Worm (Caenorhabditis elegans): ENCODE data around the gene dhs-13.

dhs-13 gene

ce11 chrV:1771727-1772126 is at the start of gene dhs-13:
Gene dhs-13 (minus strand): TSS chrV:1771734.
- TF ChIP-seq tbx-8 (GFP tag; optimal IDR thresholded peaks at IDR 0.05) = no peak
- no peak for TF ChIP-seq mep-1 (tag; optimal IDR thresholded peaks at IDR 0.05)
- no peak for TF ChIP-seq nhr-12 (tag; optimal IDR thresholded peaks at IDR 0.05)
- no peak for TF ChIP-seq ham-2 (GFP tag; optimal IDR thresholded peaks at IDR 0.05)
- no peak for TF ChIP-seq cnd-1 (tag; optimal IDR thresholded peaks at IDR 0.05)
- TF ChIP-seq elt-1 (tag; optimal IDR thresholded peaks at IDR 0.05; ENCODE audit: borderline replicate concordance, insufficient read depth) = peak; percentile 13
- no peak for TF ChIP-seq M03D4.4 (tag; optimal IDR thresholded peaks at IDR 0.05)
- no peak for TF ChIP-seq lin-32 (GFP tag; optimal IDR thresholded peaks at IDR 0.05)
- TF ChIP-seq ces-1 (GFP tag; optimal IDR thresholded peaks at IDR 0.05) = no peak
- no peak for TF ChIP-seq ztf-11 (tag; optimal IDR thresholded peaks at IDR 0.05)
- no peak for TF ChIP-seq nhr-237 (tag; optimal IDR thresholded peaks at IDR 0.05)
- no peak for TF ChIP-seq ceh-83 (GFP tag; optimal IDR thresholded peaks at IDR 0.05)
- peak; percentile 23 for TF ChIP-seq unc-120 (tag; optimal IDR thresholded peaks at IDR 0.05; ENCODE audit: poor library complexity, severe bottlenecking)
- no peak for TF ChIP-seq nhr-2 (tag; optimal IDR thresholded peaks at IDR 0.05)
- no peak for TF ChIP-seq sem-2 (GFP tag; optimal IDR thresholded peaks at IDR 0.05)
- no peak for TF ChIP-seq elt-3 (tag; optimal IDR thresholded peaks at IDR 0.05)

DNA sequence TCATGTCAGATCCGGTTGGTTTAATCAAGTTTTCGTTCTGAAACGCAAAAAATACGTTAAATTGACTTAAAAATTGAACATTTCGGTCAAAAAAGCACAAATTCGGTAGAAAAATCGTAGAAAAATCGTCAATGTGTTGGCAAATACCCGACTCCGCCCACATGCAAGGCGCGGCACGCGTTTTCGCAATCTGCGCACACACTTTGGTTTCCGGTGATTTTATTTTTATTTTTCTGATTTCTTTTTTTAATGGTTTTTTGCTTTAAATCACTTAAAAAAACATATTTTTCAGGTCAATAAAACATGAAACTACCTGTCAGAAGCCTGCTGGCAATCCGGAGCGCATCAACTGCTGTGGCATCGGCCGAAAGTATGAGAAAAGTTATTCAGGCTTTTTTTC is 49.8 kb upstream of the dhs-13 start, which contains the start of the genes gly-7 and mrpl-39:
TSS of gene gly-7 (minus strand) at position 37 of the 400 bp plus-strand sequence.
TSS of gene mrpl-39 (plus strand) at position 293 of the 400 bp plus-strand sequence.
- TF ChIP-seq snpc-4 (tag; optimal IDR thresholded peaks at IDR 0.05) = no peak
- no peak for TF ChIP-seq zip-8 (tag; optimal IDR thresholded peaks at IDR 0.05)
- TF ChIP-seq unc-39 (tag; optimal IDR thresholded peaks at IDR 0.05) = no peak
- TF ChIP-seq nhr-12 (tag; optimal IDR thresholded peaks at IDR 0.05) = no peak
- TF ChIP-seq flh-1 (GFP tag; optimal IDR thresholded peaks at IDR 0.05) = no peak
- no peak for TF ChIP-seq lsy-2 (tag; optimal IDR thresholded peaks at IDR 0.05)
- TF ChIP-seq cnd-1 (tag; optimal IDR thresholded peaks at IDR 0.05) = no peak
- TF ChIP-seq unc-62 (GFP tag; optimal IDR thresholded peaks at IDR 0.05) = no peak
- TF ChIP-seq nhr-237 (tag; optimal IDR thresholded peaks at IDR 0.05) = peak; percentile 5
- no peak for TF ChIP-seq sem-2 (GFP tag; optimal IDR thresholded peaks at IDR 0.05)
- no peak for TF ChIP-seq lin-13 (tag; optimal IDR thresholded peaks at IDR 0.05)
- peak; percentile 17 for TF ChIP-seq bed-3 (GFP tag; optimal IDR thresholded peaks at IDR 0.05)
- TF ChIP-seq mep-1 (tag; optimal IDR thresholded peaks at IDR 0.05) = peak; percentile 5
- TF ChIP-seq nhr-76 (tag; optimal IDR thresholded peaks at IDR 0.05) = no peak
- TF ChIP-seq lin-32 (GFP tag; optimal IDR thresholded peaks at IDR 0.05) = no peak
- TF ChIP-seq nhr-28 (tag; optimal IDR thresholded peaks at IDR 0.05) = no peak
- TF ChIP-seq M03D4.4 (tag; optimal IDR thresholded peaks at IDR 0.05) = peak; percentile 48
- TF ChIP-seq unc-120 (tag; optimal IDR thresholded peaks at IDR 0.05; ENCODE audit: poor library complexity, severe bottlenecking) = peak; percentile 14
- peak; percentile 73 for TF ChIP-seq sptf-1 (tag; optimal IDR thresholded peaks at IDR 0.05)
- TF ChIP-seq mls-2 (tag; optimal IDR thresholded peaks at IDR 0.05) = peak; percentile 29
- no peak for TF ChIP-seq ztf-11 (tag; optimal IDR thresholded peaks at IDR 0.05)
- peak; percentile 29 for TF ChIP-seq blmp-1 (tag; optimal IDR thresholded peaks at IDR 0.05)
- TF ChIP-seq drap-1 (GFP tag; optimal IDR thresholded peaks at IDR 0.05) = peak; percentile 31
- no peak for TF ChIP-seq ceh-83 (GFP tag; optimal IDR thresholded peaks at IDR 0.05)
- peak; percentile 14 for TF ChIP-seq ham-2 (GFP tag; optimal IDR thresholded peaks at IDR 0.05)
- no peak for TF ChIP-seq nhr-2 (tag; optimal IDR thresholded peaks at IDR 0.05)
- TF ChIP-seq pha-4 (tag; optimal IDR thresholded peaks at IDR 0.05) = no peak
- TF ChIP-seq elt-3 (tag; optimal IDR thresholded peaks at IDR 0.05) = no peak
- TF ChIP-seq hlh-1 (tag; optimal IDR thresholded peaks at IDR 0.05) = peak; percentile 40
- no peak for TF ChIP-seq elt-1 (tag; optimal IDR thresholded peaks at IDR 0.05; ENCODE audit: borderline replicate concordance, insufficient read depth)
- TF ChIP-seq ceh-39 (tag; optimal IDR thresholded peaks at IDR 0.05) = no peak
- TF ChIP-seq ces-1 (GFP tag; optimal IDR thresholded peaks at IDR 0.05) = no peak

ce11 chrV:1820749-1821148 is 49.2 kb upstream of the dhs-13 start:
- TF ChIP-seq nhr-2 (tag; optimal IDR thresholded peaks at IDR 0.05) (no peak), unc-39 (tag; optimal IDR thresholded peaks at IDR 0.05) (no peak)

- TF ChIP-seq ces-1 (GFP tag; optimal IDR thresholded peaks at IDR 0.05) (no peak), ceh-43 (GFP tag; optimal IDR thresholded peaks at IDR 0.05) (no peak), unc-62 (GFP tag; optimal IDR thresholded peaks at IDR 0.05) (no peak), pha-4 (tag; optimal IDR thresholded peaks at IDR 0.05) (no peak), bed-3 (GFP tag; optimal IDR thresholded peaks at IDR 0.05) (no peak), nhr-76 (tag; optimal IDR thresholded peaks at IDR 0.05) (no peak), ztf-11 (tag; optimal IDR thresholded peaks at IDR 0.05) (no peak)
These were observed 48.5 kb upstream of the dhs-13 start for ce11 chrV:1820016-1820415.

Data from whole organism, mixed stage, embryonic.